Worm (Caenorhabditis elegans): ENCODE measurements around the gene gid-7.

gid-7 gene

ce11 chrV:3784167-3784734 lies 27.4 kb upstream of the gid-7 start, which contains the start of gene R08F11.1:
Gene R08F11.1 (minus strand): TSS chrV:3784217.
- TF ChIP-seq ztf-29 (GFP tag; IDR thresholded peaks at IDR 0.05): no peak

ce11 chrV:3776946-3777345 lies 20.1 kb upstream of the gid-7 start:
- no peak for TF ChIP-seq ztf-29 (GFP tag; IDR thresholded peaks at IDR 0.05)

- no peak for TF ChIP-seq tab-1 (GFP tag; IDR thresholded peaks at IDR 0.05)
- no peak for TF ChIP-seq ref-1 (GFP tag; conservative IDR thresholded peaks at IDR 0.05)
- TF ChIP-seq T22C8.4 (GFP tag; IDR thresholded peaks at IDR 0.05): no peak
- no peak for TF ChIP-seq klf-2 (GFP tag; conservative IDR thresholded peaks at IDR 0.05)
- TF ChIP-seq flt-1 (GFP tag; IDR thresholded peaks at IDR 0.05): no peak
- no peak for TF ChIP-seq cog-1 (tag; optimal IDR thresholded peaks at IDR 0.05)
- no peak for TF ChIP-seq ztf-23 (GFP tag; IDR thresholded peaks at IDR 0.05)
Measured at ce11 chrV:3776086-3776589, 19.3 kb upstream of the gid-7 start, which contains the start of gene cysl-3. Gene cysl-3 (minus strand): TSS chrV:3776136.

- TF ChIP-seq ref-1 (GFP tag; conservative IDR thresholded peaks at IDR 0.05) (no peak), med-1 (GFP tag; optimal IDR thresholded peaks at IDR 0.05; ENCODE audit: insufficient read depth) (no peak), tab-1 (GFP tag; IDR thresholded peaks at IDR 0.05) (no peak), flt-1 (GFP tag; IDR thresholded peaks at IDR 0.05) (no peak), klf-2 (GFP tag; conservative IDR thresholded peaks at IDR 0.05) (no peak), ztf-23 (GFP tag; IDR thresholded peaks at IDR 0.05) (no peak), cog-1 (tag; optimal IDR thresholded peaks at IDR 0.05) (no peak), T22C8.4 (GFP tag; IDR thresholded peaks at IDR 0.05) (no peak), ztf-29 (GFP tag; IDR thresholded peaks at IDR 0.05) (no peak)
Measured at ce11 chrV:3774653-3775052, 17.8 kb upstream of the gid-7 start.

ce11 chrV:3773618-3774017 lies 16.7 kb upstream of the gid-7 start:
- no peak for TF ChIP-seq cog-1 (tag; optimal IDR thresholded peaks at IDR 0.05)
- TF ChIP-seq ref-1 (GFP tag; conservative IDR thresholded peaks at IDR 0.05): no peak
- TF ChIP-seq med-1 (GFP tag; optimal IDR thresholded peaks at IDR 0.05; ENCODE audit: insufficient read depth): no peak
- no peak for TF ChIP-seq ztf-23 (GFP tag; IDR thresholded peaks at IDR 0.05)
- TF ChIP-seq ztf-29 (GFP tag; IDR thresholded peaks at IDR 0.05): no peak
- no peak for TF ChIP-seq T22C8.4 (GFP tag; IDR thresholded peaks at IDR 0.05)
- TF ChIP-seq tab-1 (GFP tag; IDR thresholded peaks at IDR 0.05): no peak
- TF ChIP-seq klf-2 (GFP tag; conservative IDR thresholded peaks at IDR 0.05): no peak
- no peak for TF ChIP-seq flt-1 (GFP tag; IDR thresholded peaks at IDR 0.05)

ce11 chrV:3771437-3772256 lies 14.8 kb upstream of the gid-7 start, which contains the start of the genes R08E5.1 and rips-1:
Gene R08E5.1 (minus strand): TSS chrV:3771518.
Gene rips-1 (plus strand): TSS chrV:3772021.
- TF ChIP-seq ztf-23 (GFP tag; IDR thresholded peaks at IDR 0.05): no peak
- TF ChIP-seq klf-2 (GFP tag; conservative IDR thresholded peaks at IDR 0.05): no peak
- TF ChIP-seq cog-1 (tag; optimal IDR thresholded peaks at IDR 0.05): no peak
- TF ChIP-seq T22C8.4 (GFP tag; IDR thresholded peaks at IDR 0.05): no peak
- no peak for TF ChIP-seq ztf-29 (GFP tag; IDR thresholded peaks at IDR 0.05)
- no peak for TF ChIP-seq ref-1 (GFP tag; conservative IDR thresholded peaks at IDR 0.05)
- no peak for TF ChIP-seq tab-1 (GFP tag; IDR thresholded peaks at IDR 0.05)
- TF ChIP-seq flt-1 (GFP tag; IDR thresholded peaks at IDR 0.05): no peak
- TF ChIP-seq med-1 (GFP tag; optimal IDR thresholded peaks at IDR 0.05; ENCODE audit: insufficient read depth): no peak

ce11 chrV:3768270-3768669 lies 11.4 kb upstream of the gid-7 start, which contains the start of gene R08E5.4:
Gene R08E5.4 (plus strand): TSS chrV:3768570.
- no peak for TF ChIP-seq T22C8.4 (GFP tag; IDR thresholded peaks at IDR 0.05)
- TF ChIP-seq tab-1 (GFP tag; IDR thresholded peaks at IDR 0.05): no peak
- no peak for TF ChIP-seq cog-1 (tag; optimal IDR thresholded peaks at IDR 0.05)

- TF ChIP-seq T22C8.4 (GFP tag; IDR thresholded peaks at IDR 0.05) (no peak), klf-2 (GFP tag; conservative IDR thresholded peaks at IDR 0.05) (no peak), med-1 (GFP tag; optimal IDR thresholded peaks at IDR 0.05; ENCODE audit: insufficient read depth) (no peak), tab-1 (GFP tag; IDR thresholded peaks at IDR 0.05) (no peak), ztf-23 (GFP tag; IDR thresholded peaks at IDR 0.05) (no peak)
Measured at ce11 chrV:3766904-3767303, 10.0 kb upstream of the gid-7 start, which contains the start of gene Y39H10A.1. Gene Y39H10A.1 (plus strand): TSS chrV:3767204.

ce11 chrV:3761829-3762228 lies 5.0 kb upstream of the gid-7 start:
- TF ChIP-seq cog-1 (tag; optimal IDR thresholded peaks at IDR 0.05) (no peak), ref-1 (GFP tag; conservative IDR thresholded peaks at IDR 0.05) (no peak), klf-2 (GFP tag; conservative IDR thresholded peaks at IDR 0.05) (no peak), flt-1 (GFP tag; IDR thresholded peaks at IDR 0.05) (no peak), tab-1 (GFP tag; IDR thresholded peaks at IDR 0.05) (no peak), T22C8.4 (GFP tag; IDR thresholded peaks at IDR 0.05) (no peak), ztf-23 (GFP tag; IDR thresholded peaks at IDR 0.05) (no peak), ztf-29 (GFP tag; IDR thresholded peaks at IDR 0.05) (no peak), med-1 (GFP tag; optimal IDR thresholded peaks at IDR 0.05; ENCODE audit: insufficient read depth) (no peak)

ce11 chrV:3760839-3761238 lies 4.0 kb upstream of the gid-7 start, which contains the start of gene oac-55:
Gene oac-55 (plus strand): TSS chrV:3761139.
- TF ChIP-seq T22C8.4 (GFP tag; IDR thresholded peaks at IDR 0.05) (no peak), ztf-23 (GFP tag; IDR thresholded peaks at IDR 0.05) (no peak), klf-2 (GFP tag; conservative IDR thresholded peaks at IDR 0.05) (no peak), med-1 (GFP tag; optimal IDR thresholded peaks at IDR 0.05; ENCODE audit: insufficient read depth) (no peak), cog-1 (tag; optimal IDR thresholded peaks at IDR 0.05) (no peak), ref-1 (GFP tag; conservative IDR thresholded peaks at IDR 0.05) (no peak), tab-1 (GFP tag; IDR thresholded peaks at IDR 0.05) (no peak), flt-1 (GFP tag; IDR thresholded peaks at IDR 0.05) (no peak)

All from whole organism, midembryonic.